Worm (Caenorhabditis elegans): ENCODE measurements around the gene hlh-30.

- TF ChIP-seq ahr-1 (tag; optimal IDR thresholded peaks at IDR 0.05) (no peak), lin-11 (tag; optimal IDR thresholded peaks at IDR 0.05) (no peak), ama-1 (optimal IDR thresholded peaks at IDR 0.05) (no peak)
These were observed 46.1 kb upstream of the hlh-30 start, which contains the start of the genes C35B1.9 and C35B1.3 for ce11 chrIV:4080846-4081245.
